Fruit fly (Drosophila melanogaster) ovary, adult (tissue): ENCODE measurements around the gene CG13458.
A peak's percentile ranks its signal among the peaks of the same experiment; 100 is the strongest.

Experiments
- CG17801 ChIP-seq: fragments of 200-800 bp; optimal IDR thresholded peaks from 2 replicates; lab custom pipeline; 2019; ENCODE audit warnings: missing biosample characterization, mild to moderate bottlenecking, missing genetic modification characterization, moderate library complexity; ENCODE audit not compliant: partially characterized antibody

CG13458 gene

DNA sequence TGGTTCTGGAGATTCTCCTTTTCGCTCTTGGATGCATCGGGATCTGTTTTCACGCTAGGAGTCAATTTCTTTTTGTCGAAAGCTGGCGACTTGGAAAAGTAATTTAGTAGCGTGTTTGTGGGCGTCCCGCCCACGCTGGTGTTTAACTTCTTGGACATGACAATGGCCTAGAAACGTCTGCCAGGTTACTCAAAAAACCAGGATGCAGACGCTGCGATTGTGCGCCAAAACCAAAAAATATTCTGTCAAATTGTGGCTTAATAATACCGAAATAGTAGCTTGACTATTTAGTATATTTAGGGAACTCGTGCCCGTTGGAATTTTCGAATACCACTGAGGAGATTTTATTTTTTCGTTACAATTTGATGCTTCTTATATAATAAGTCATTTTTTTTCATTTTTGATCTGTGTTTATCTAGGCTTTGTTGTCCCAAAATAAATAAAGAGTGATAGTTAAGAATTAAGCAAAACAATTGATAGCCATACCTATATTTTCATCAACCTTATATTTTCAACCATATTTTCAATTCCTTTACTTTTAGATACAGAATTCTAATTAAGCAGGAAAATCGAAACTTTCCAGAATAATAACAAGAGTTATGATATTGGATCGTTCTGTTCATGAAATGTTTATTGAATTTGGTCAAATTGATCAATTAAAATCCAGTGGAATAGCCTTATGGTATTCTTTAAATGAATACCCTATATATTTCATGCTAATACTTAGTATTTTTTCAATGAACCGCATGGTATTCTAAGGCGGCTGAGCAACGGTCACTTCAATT is 45.2 kb downstream of the CG13458 start, which contains the start of the genes Msh6 and Prp31:
Gene Msh6 (minus strand): TSS at position 233 of the 785 bp plus-strand sequence.
Gene Prp31 (plus strand): TSS at position 771 of the 785 bp plus-strand sequence.
- TF ChIP-seq CG17801, result peak; percentile 32

DNA sequence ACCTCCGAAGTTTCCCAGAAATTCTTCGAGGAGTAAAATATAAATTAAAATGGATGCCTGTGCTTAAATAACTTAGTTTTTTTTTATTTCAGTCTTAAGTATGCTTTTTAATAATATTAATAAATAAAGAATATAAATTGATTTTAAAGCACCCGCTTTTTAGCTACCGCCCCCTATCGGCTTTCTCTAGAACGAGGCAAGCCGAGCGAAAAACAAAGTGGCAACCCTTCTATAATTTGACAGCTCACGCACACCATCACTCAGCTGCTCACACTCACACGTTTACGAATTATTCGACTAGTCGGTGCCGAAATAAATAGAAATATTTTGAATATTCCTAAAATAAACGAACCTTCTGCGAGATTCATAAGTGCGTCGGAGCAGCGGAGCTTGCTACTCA is 48.2 kb downstream of the CG13458 start, which contains the start of gene CG6878:
Gene CG6878 (plus strand): TSS at position 269 of the 400 bp plus-strand sequence.
- peak; percentile 19 for TF ChIP-seq CG17801

DNA sequence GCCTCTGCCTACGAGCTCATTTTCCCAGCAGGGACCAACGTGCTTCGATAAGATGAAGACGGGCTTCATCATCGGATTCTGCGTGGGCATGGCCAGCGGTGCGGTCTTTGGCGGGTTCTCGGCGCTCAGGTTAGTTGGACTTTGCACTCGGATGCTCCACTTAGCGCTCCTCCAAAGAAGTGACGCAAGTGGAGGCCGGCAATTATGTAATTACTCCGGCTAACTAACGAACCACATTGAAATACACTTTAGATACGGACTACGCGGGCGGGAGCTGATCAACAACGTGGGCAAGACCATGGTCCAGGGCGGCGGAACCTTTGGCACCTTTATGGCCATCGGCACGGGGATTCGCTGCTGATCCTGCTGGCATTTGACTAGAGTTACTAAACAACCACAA is 48.6 kb downstream of the CG13458 start:
- no peak for TF ChIP-seq CG17801

DNA sequence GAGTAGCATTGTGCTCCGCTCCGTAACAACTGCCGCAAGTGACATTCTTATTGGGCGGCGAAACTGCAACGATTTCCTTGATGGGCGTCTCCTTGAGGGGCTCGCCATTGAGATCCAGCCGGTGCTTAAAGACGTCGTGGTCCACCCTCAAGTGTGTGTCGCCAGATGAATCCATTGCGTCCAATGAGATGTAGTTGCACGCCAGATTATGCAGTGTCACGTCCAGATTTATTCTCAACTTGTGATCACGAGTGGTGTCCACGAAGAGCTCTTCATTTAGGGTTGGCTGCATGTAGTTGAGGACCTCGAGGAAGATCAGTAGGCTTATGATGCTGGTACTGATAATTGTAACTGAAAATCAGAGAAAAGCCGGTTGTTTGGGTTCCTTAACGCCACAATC is 49.6 kb downstream of the CG13458 start:
- no peak for TF ChIP-seq CG17801

DNA sequence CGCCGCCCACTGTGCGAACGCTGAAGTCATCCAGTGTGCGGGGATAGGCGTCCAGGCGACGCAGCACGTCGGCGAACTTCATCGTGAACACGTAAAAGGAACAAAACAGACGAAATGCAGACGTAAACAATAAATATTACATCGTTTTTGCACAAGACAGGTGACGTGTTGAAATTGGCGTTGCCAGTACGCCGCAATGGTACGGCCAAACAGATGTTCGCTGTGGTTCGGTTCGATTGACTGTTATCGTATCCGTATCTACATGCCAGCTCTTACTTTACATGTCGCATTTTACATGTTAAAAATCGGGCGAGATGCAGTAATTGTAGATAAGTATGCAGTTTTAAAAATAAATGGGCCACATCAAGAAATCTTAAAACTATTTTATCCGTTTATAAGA is 50.1 kb downstream of the CG13458 start, which contains the start of gene CG7011:
Gene CG7011 (minus strand): TSS at position 215 of the 400 bp plus-strand sequence.
- no peak for TF ChIP-seq CG17801
